Fruit fly (Drosophila melanogaster) whole organism, embryonic: ENCODE results near the gene Mis12.

Experiments
- Abd-B ChIP-seq: fragments of 200-800 bp; sonication (Bioruptor generic); optimal IDR thresholded peaks from 2 replicates; lab custom pipeline; 2018; ENCODE audit warnings: missing biosample characterization, mild to moderate bottlenecking, missing genetic modification characterization, moderate library complexity
- Atf3 ChIP-seq: fragments of 200-800 bp; sonication (Bioruptor generic); optimal IDR thresholded peaks from 3 replicates; lab custom pipeline; 2016; ENCODE audit warnings: missing biosample characterization, missing genetic modification characterization
- CG10959 ChIP-seq: fragments of 200-800 bp; sonication (Bioruptor generic); IDR thresholded peaks from 2 replicates; pipeline ENCODE4 v1.3.6; 2022; ENCODE audit warnings: missing biosample characterization, missing genetic modification characterization
- CG11560 ChIP-seq: fragments of 200-800 bp; sonication (Bioruptor generic); IDR thresholded peaks from 3 replicates; pipeline ENCODE4 v1.3.6; 2022; ENCODE audit warnings: missing biosample characterization, missing genetic modification characterization
- CG11696 ChIP-seq: fragments of 200-800 bp; sonication (Bioruptor generic); IDR thresholded peaks from 2 replicates; pipeline ENCODE4 v1.3.6; 2022; ENCODE audit warnings: missing biosample characterization, missing genetic modification characterization
- CG12659 ChIP-seq: fragments of 200-800 bp; sonication (Bioruptor generic); optimal IDR thresholded peaks from 3 replicates; lab custom pipeline; 2017; ENCODE audit warnings: mild to moderate bottlenecking, missing biosample characterization, missing genetic modification reagents, missing genetic modification characterization
- CG13424 ChIP-seq: fragments of 200-800 bp; sonication (Bioruptor generic); optimal IDR thresholded peaks from 2 replicates; lab custom pipeline; 2019; ENCODE audit warnings: missing biosample characterization, mild to moderate bottlenecking, missing genetic modification characterization, moderate library complexity
- CG15011 ChIP-seq: fragments of 200-800 bp; sonication (Bioruptor generic); optimal IDR thresholded peaks from 3 replicates; lab custom pipeline; 2018; ENCODE audit warnings: missing biosample characterization, mild to moderate bottlenecking, missing genetic modification characterization
- CG1603 ChIP-seq: fragments of 200-800 bp; sonication (Bioruptor generic); optimal IDR thresholded peaks from 2 replicates; lab custom pipeline; 2019; ENCODE audit warnings: missing biosample characterization, mild to moderate bottlenecking, missing genetic modification characterization, moderate library complexity
- CG1792 ChIP-seq: fragments of 200-800 bp; sonication (Bioruptor generic); optimal IDR thresholded peaks from 2 replicates; lab custom pipeline; 2016; ENCODE audit warnings: missing biosample characterization, missing genetic modification characterization
- CG31224 ChIP-seq: fragments of 200-800 bp; sonication (Bioruptor generic); IDR thresholded peaks from 2 replicates; pipeline ENCODE4 v1.3.6; 2022; ENCODE audit warnings: missing biosample characterization, missing genetic modification characterization
- CG32772 ChIP-seq: fragments of 200-800 bp; sonication (Bioruptor generic); IDR thresholded peaks from 2 replicates; pipeline ENCODE4 v1.3.6; 2022; ENCODE audit warnings: missing biosample characterization, missing genetic modification characterization
- CG33557 ChIP-seq: fragments of 200-800 bp; sonication (Bioruptor generic); optimal IDR thresholded peaks from 2 replicates; lab custom pipeline; 2019; ENCODE audit warnings: missing biosample characterization, mild to moderate bottlenecking, missing genetic modification characterization, moderate library complexity
- CG3407 ChIP-seq: fragments of 200-800 bp; sonication (Bioruptor generic); optimal IDR thresholded peaks from 2 replicates; lab custom pipeline; 2018; ENCODE audit warnings: missing biosample characterization, mild to moderate bottlenecking, missing genetic modification characterization
- CG7839 ChIP-seq: fragments of 200-800 bp; sonication (Bioruptor generic); optimal IDR thresholded peaks from 3 replicates; lab custom pipeline; 2018; ENCODE audit warnings: missing biosample characterization, mild to moderate bottlenecking, missing genetic modification characterization, moderate library complexity
- CG8281 ChIP-seq: fragments of 200-800 bp; sonication (Bioruptor generic); optimal IDR thresholded peaks from 2 replicates; lab custom pipeline; 2018; ENCODE audit warnings: missing biosample characterization, mild to moderate bottlenecking, missing genetic modification characterization, moderate library complexity
- CG8944 ChIP-seq: fragments of 200-800 bp; sonication (Bioruptor generic); optimal IDR thresholded peaks from 3 replicates; lab custom pipeline; 2016; ENCODE audit warnings: missing biosample characterization, missing genetic modification characterization
- H2.0 ChIP-seq: fragments of 200-800 bp; sonication (Bioruptor generic); IDR thresholded peaks from 2 replicates; pipeline ENCODE4 v1.3.6; 2022; ENCODE audit warnings: missing biosample characterization, missing genetic modification characterization
- HHEX ChIP-seq: fragments of 200-800 bp; sonication (Bioruptor generic); optimal IDR thresholded peaks from 3 replicates; lab custom pipeline; 2017; ENCODE audit warnings: missing biosample characterization, mild to moderate bottlenecking, missing genetic modification characterization, missing genetic modification reagents
- HmgZ ChIP-seq: fragments of 200-800 bp; sonication (Bioruptor generic); optimal IDR thresholded peaks from 2 replicates; lab custom pipeline; 2018; ENCODE audit warnings: missing biosample characterization, mild to moderate bottlenecking, missing genetic modification characterization
- Hr78 ChIP-seq, 2 experiments: fragments of 200-800 bp in 1 of 2; fragments of >200 bp in 1 of 2; sonication (Bioruptor generic) in 1 of 2; optimal IDR thresholded peaks; 2 replicates each; lab custom pipeline; 2017 to 2019; ENCODE audit warnings: missing biosample characterization in 2 of 2, missing genetic modification characterization in 2 of 2, mild to moderate bottlenecking in 1 of 2, moderate library complexity in 1 of 2
- Jarid2 ChIP-seq: fragments of 200-800 bp; sonication (Bioruptor generic); optimal IDR thresholded peaks from 3 replicates; lab custom pipeline; 2017; ENCODE audit warnings: mild to moderate bottlenecking, missing biosample characterization, missing genetic modification reagents, missing genetic modification characterization
- Oaz ChIP-seq: fragments of 200-800 bp; sonication (Bioruptor generic); IDR thresholded peaks from 2 replicates; pipeline ENCODE4 v1.3.6; 2022; ENCODE audit warnings: missing biosample characterization, missing genetic modification characterization
- Scr ChIP-seq: fragments of 200-800 bp; sonication (Bioruptor generic); IDR thresholded peaks from 2 replicates; pipeline ENCODE4 v1.3.6; 2022; ENCODE audit warnings: missing biosample characterization, missing genetic modification characterization; ENCODE audit not compliant: partially characterized antibody
- Six4 ChIP-seq: fragments of 200-800 bp; sonication (Bioruptor generic); optimal IDR thresholded peaks from 2 replicates; lab custom pipeline; 2016; ENCODE audit warnings: missing biosample characterization, missing genetic modification characterization
- Sox100B ChIP-seq: fragments of 200-800 bp; sonication (Bioruptor generic); optimal IDR thresholded peaks from 3 replicates; lab custom pipeline; 2018; ENCODE audit warnings: missing biosample characterization, mild to moderate bottlenecking, missing genetic modification characterization
- Taf1 ChIP-seq: fragments of 200-800 bp; sonication (Bioruptor generic); IDR thresholded peaks from 2 replicates; pipeline ENCODE4 v1.3.6; 2022; ENCODE audit warnings: missing biosample characterization, missing genetic modification characterization
- ab ChIP-seq: fragments of 200-800 bp; sonication (Bioruptor generic); optimal IDR thresholded peaks from 2 replicates; lab custom pipeline; 2016; ENCODE audit warnings: missing biosample characterization, missing genetic modification characterization
- az2 ChIP-seq: fragments of 200-800 bp; sonication (Bioruptor generic); optimal IDR thresholded peaks from 3 replicates; lab custom pipeline; 2016; ENCODE audit warnings: missing biosample characterization, missing genetic modification characterization
- cato ChIP-seq: fragments of 200-800 bp; sonication (Bioruptor generic); optimal IDR thresholded peaks from 2 replicates; lab custom pipeline; 2016; ENCODE audit warnings: missing biosample characterization, missing genetic modification characterization, borderline replicate concordance
- cg ChIP-seq: fragments of 200-800 bp; sonication (Bioruptor generic); optimal IDR thresholded peaks from 3 replicates; lab custom pipeline; 2019; ENCODE audit warnings: missing biosample characterization, mild to moderate bottlenecking, missing genetic modification characterization, moderate library complexity
- dmrt11E ChIP-seq: fragments of 200-800 bp; sonication (Bioruptor generic); optimal IDR thresholded peaks from 3 replicates; lab custom pipeline; 2018; ENCODE audit warnings: missing biosample characterization, mild to moderate bottlenecking, missing genetic modification characterization, moderate library complexity
- ems ChIP-seq: fragments of 200-800 bp; sonication (Bioruptor generic); optimal IDR thresholded peaks from 3 replicates; lab custom pipeline; 2016; ENCODE audit warnings: missing biosample characterization, missing genetic modification characterization
- en ChIP-seq: fragments of 200-800 bp; sonication (Bioruptor generic); optimal IDR thresholded peaks from 2 replicates; lab custom pipeline; 2016; ENCODE audit warnings: missing biosample characterization, missing genetic modification characterization
- ftz-f1 ChIP-seq: fragments of 200-800 bp; sonication (Bioruptor generic); optimal IDR thresholded peaks from 2 replicates; lab custom pipeline; 2016; ENCODE audit warnings: missing biosample characterization, missing genetic modification characterization
- gce ChIP-seq: fragments of 200-800 bp; sonication (Bioruptor generic); IDR thresholded peaks from 3 replicates; pipeline ENCODE4 v1.3.6; 2022; ENCODE audit warnings: missing biosample characterization, missing genetic modification characterization
- grau ChIP-seq: fragments of 200-800 bp; optimal IDR thresholded peaks from 3 replicates; lab custom pipeline; 2019; ENCODE audit warnings: missing biosample characterization, mild to moderate bottlenecking, missing genetic modification characterization, moderate library complexity
- hb ChIP-seq: fragments of 200-800 bp; sonication (Bioruptor generic); IDR thresholded peaks from 3 replicates; pipeline ENCODE4 v1.3.6; 2022; ENCODE audit warnings: missing biosample characterization, missing genetic modification characterization; ENCODE audit not compliant: partially characterized antibody
- maf-S ChIP-seq: fragments of 200-800 bp; sonication (Bioruptor generic); optimal IDR thresholded peaks from 2 replicates; lab custom pipeline; 2016; ENCODE audit warnings: missing biosample characterization, missing genetic modification characterization
- nerfin-2 ChIP-seq: fragments of 200-800 bp; sonication (Bioruptor generic); IDR thresholded peaks from 2 replicates; pipeline ENCODE4 v1.3.6; 2022; ENCODE audit warnings: missing biosample characterization, missing genetic modification characterization; ENCODE audit not compliant: partially characterized antibody
- oc ChIP-seq: fragments of 200-800 bp; sonication (Bioruptor generic); optimal IDR thresholded peaks from 2 replicates; lab custom pipeline; 2018; ENCODE audit warnings: missing biosample characterization, mild to moderate bottlenecking, missing genetic modification characterization, moderate library complexity
- odd ChIP-seq: fragments of 200-800 bp; sonication (Bioruptor generic); optimal IDR thresholded peaks from 2 replicates; lab custom pipeline; 2017; ENCODE audit warnings: missing biosample characterization, mild to moderate bottlenecking, missing genetic modification characterization
- otp ChIP-seq: fragments of 200-800 bp; sonication (Bioruptor generic); IDR thresholded peaks from 3 replicates; pipeline ENCODE4, ENCODE4 v1.3.6; 2022; ENCODE audit warnings: missing biosample characterization, missing genetic modification characterization
- pb ChIP-seq: fragments of 200-800 bp; sonication (Bioruptor generic); optimal IDR thresholded peaks from 3 replicates; lab custom pipeline; 2016; ENCODE audit warnings: missing biosample characterization, missing genetic modification characterization
- repo ChIP-seq: fragments of 200-800 bp; sonication (Bioruptor generic); optimal IDR thresholded peaks from 2 replicates; lab custom pipeline; 2016; ENCODE audit warnings: missing biosample characterization, missing genetic modification characterization
- sd ChIP-seq: fragments of 200-800 bp; sonication (Bioruptor generic); optimal IDR thresholded peaks from 3 replicates; lab custom pipeline; 2018; ENCODE audit warnings: missing biosample characterization, mild to moderate bottlenecking, missing genetic modification characterization, moderate library complexity
- sr ChIP-seq: fragments of 200-800 bp; sonication (Bioruptor generic); IDR thresholded peaks from 3 replicates; pipeline ENCODE4 v1.3.6; 2022; ENCODE audit warnings: missing biosample characterization, missing genetic modification characterization
- ssp ChIP-seq: fragments of 200-800 bp; sonication (Bioruptor generic); IDR thresholded peaks from 2 replicates; pipeline ENCODE4 v1.3.6; 2022; ENCODE audit warnings: missing biosample characterization, missing genetic modification characterization
- trh ChIP-seq: fragments of 200-800 bp; sonication (Bioruptor generic); optimal IDR thresholded peaks from 2 replicates; lab custom pipeline; 2016; ENCODE audit warnings: missing biosample characterization, missing genetic modification characterization
- ttk ChIP-seq: fragments of 200-800 bp; sonication (Bioruptor generic); IDR thresholded peaks from 2 replicates; pipeline ENCODE4 v2.1.2; 2022; ENCODE audit warnings: missing biosample characterization, missing genetic modification characterization
- tx ChIP-seq: fragments of 200-800 bp; sonication (Bioruptor generic); optimal IDR thresholded peaks from 2 replicates; lab custom pipeline; 2016; ENCODE audit warnings: missing biosample characterization, missing genetic modification characterization

The Mis12 gene

DNA sequence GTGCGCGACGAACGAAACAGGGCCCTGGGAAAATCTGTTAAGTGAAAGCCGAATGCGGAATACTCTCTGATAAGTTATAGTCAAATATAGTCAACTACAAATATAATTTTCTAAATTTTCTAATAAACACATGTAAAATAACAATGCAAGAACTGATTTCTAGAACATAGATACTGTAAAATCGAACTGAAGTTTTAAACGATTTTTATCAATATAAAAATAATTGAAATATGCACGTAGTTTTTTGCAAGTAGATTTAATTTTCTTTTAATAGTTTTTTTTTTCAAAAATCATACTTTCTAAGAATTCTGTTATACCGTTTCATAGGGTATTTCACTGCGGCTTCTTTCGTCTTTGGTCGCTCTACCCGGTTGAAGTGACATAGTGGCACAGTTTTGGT is 39.5 kb upstream of the Mis12 start (continued):
- peak; percentile 15 for TF ChIP-seq CG1792 (GFP tag; lab: Kevin White, UChicago)
- TF ChIP-seq CG7839 (tag; lab: Kevin White, UChicago) = peak; percentile 94
- peak; percentile 87 for TF ChIP-seq oc (tag; lab: Kevin White, UChicago)
- TF ChIP-seq ab (GFP tag; lab: Kevin White, UChicago) = no peak
- TF ChIP-seq HHEX (GFP tag; lab: Kevin White, UChicago) = peak; percentile 78
- TF ChIP-seq ssp (GFP tag; lab: Robert Waterston, UW) = peak; percentile 48
- no peak for TF ChIP-seq pb (GFP tag; lab: Kevin White, UChicago)
- no peak for TF ChIP-seq ftz-f1 (GFP tag; lab: Kevin White, UChicago)
- 0 out of 2 replicates have a peak, but pooled peaks have one; percentile 22 for TF ChIP-seq CG10959 (GFP tag; lab: Robert Waterston, UW)
- peak; percentile 56; the same call in 2 of the 3 replicates for TF ChIP-seq CG11560 (tag; lab: Robert Waterston, UW)
- no peak for TF ChIP-seq cg (GFP tag; lab: Kevin White, UChicago)
- no peak for TF ChIP-seq Taf1 (GFP tag; lab: Robert Waterston, UW)
- TF ChIP-seq CG32772 (GFP tag; lab: Robert Waterston, UW) = peak; percentile 62
- peak; percentile 97 for TF ChIP-seq Sox100B (GFP tag; lab: Kevin White, UChicago)
- TF ChIP-seq maf-S (GFP tag; lab: Kevin White, UChicago) = no peak
- peak; percentile 56; the same call in 1 of the 2 replicates for TF ChIP-seq H2.0 (GFP tag; lab: Robert Waterston, UW)
- peak; percentile 73 for TF ChIP-seq dmrt11E (tag; lab: Kevin White, UChicago)
- TF ChIP-seq CG3407 = peak; percentile 55
- TF ChIP-seq ems (GFP tag; lab: Kevin White, UChicago) = peak; percentile 40
- peak; percentile 79 for TF ChIP-seq az2 (GFP tag; lab: Kevin White, UChicago)
- no peak for TF ChIP-seq Scr
- peak; percentile 95 for TF ChIP-seq CG13424
- peak; percentile 73 for TF ChIP-seq ttk (GFP tag; lab: Robert Waterston, UW)
- TF ChIP-seq en = no peak
- TF ChIP-seq Jarid2 (GFP tag; lab: Kevin White, UChicago) = peak; percentile 66
- peak; percentile 91 for TF ChIP-seq CG12659 (GFP tag; lab: Kevin White, UChicago)
- TF ChIP-seq CG31224 (GFP tag; lab: Robert Waterston, UW) = no peak; the same call in 1 of the 2 replicates
- TF ChIP-seq CG15011 (GFP tag; lab: Kevin White, UChicago) = peak; percentile 75
- no peak for TF ChIP-seq sr
- TF ChIP-seq grau (tag; lab: Kevin White, UChicago) = peak; percentile 88
- peak; percentile 90 for TF ChIP-seq Abd-B (GFP tag; lab: Kevin White, UChicago)
- TF ChIP-seq CG8281 = peak; percentile 73
- peak; percentile 28 for TF ChIP-seq tx (GFP tag; lab: Kevin White, UChicago)
- TF ChIP-seq CG33557 (GFP tag; lab: Kevin White, UChicago) = peak; percentile 51
- TF ChIP-seq cato = peak; percentile 35
- TF ChIP-seq CG8944 (GFP tag; lab: Kevin White, UChicago) = peak; percentile 7
- TF ChIP-seq HmgZ (tag; lab: Kevin White, UChicago) = peak; percentile 58
- no peak for TF ChIP-seq CG11696 (GFP tag; lab: Robert Waterston, UW)
- peak; percentile 10 for TF ChIP-seq CG1603 (tag; lab: Kevin White, UChicago)
- TF ChIP-seq sd (tag; lab: Kevin White, UChicago) = peak; percentile 68
- TF ChIP-seq nerfin-2 (GFP tag; lab: Robert Waterston, UW) = no peak
- peak; percentile 55 for TF ChIP-seq trh
- TF ChIP-seq Hr78 (GFP tag; optimal IDR thresholded peaks at IDR 0.05; lab: Kevin White, UChicago) = peak in 1 of 2 experiments; percentile 91
- peak; percentile 77 for TF ChIP-seq Six4
- no peak for TF ChIP-seq otp (GFP tag; lab: Robert Waterston, UW)
- no peak for TF ChIP-seq hb (GFP tag; lab: Robert Waterston, UW)
- peak; percentile 30 for TF ChIP-seq repo
- TF ChIP-seq Atf3 (GFP tag; lab: Kevin White, UChicago) = no peak
- TF ChIP-seq Oaz (GFP tag; lab: Robert Waterston, UW) = peak; percentile 61
- TF ChIP-seq odd (GFP tag; lab: Kevin White, UChicago) = peak; percentile 85
- no peak for TF ChIP-seq gce (GFP tag; lab: Robert Waterston, UW)
